Worm (Caenorhabditis elegans) whole organism, L1 larva: ENCODE data around the gene gid-7.

Source experiments
- F16B12.6 ChIP-seq: fragments of 150-350 bp; optimal IDR thresholded peaks from 2 replicates; lab custom pipeline; 2014; ENCODE audit warnings: missing biosample characterization, missing genetic modification characterization
- aha-1 ChIP-seq: fragments of 150-350 bp; optimal IDR thresholded peaks from 2 replicates; lab custom pipeline; 2014; ENCODE audit warnings: missing biosample characterization, missing genetic modification characterization
- alr-1 ChIP-seq: fragments of 200-800 bp; sonication (Bioruptor generic); optimal IDR thresholded peaks from 2 replicates; lab custom pipeline; 2018; ENCODE audit warnings: borderline replicate concordance, mild to moderate bottlenecking, missing genetic modification characterization, missing compliant biosample characterization
- blmp-1 ChIP-seq: fragments of 150-350 bp; optimal IDR thresholded peaks from 2 replicates; lab custom pipeline; 2014; ENCODE audit warnings: missing biosample characterization, missing genetic modification characterization
- ceh-8 ChIP-seq: fragments of 200-800 bp; sonication (Bioruptor generic); optimal IDR thresholded peaks from 2 replicates; lab custom pipeline; 2018; ENCODE audit warnings: mild to moderate bottlenecking, missing genetic modification characterization, moderate library complexity, missing compliant biosample characterization
- ceh-82 ChIP-seq, 3 experiments: fragments of 150-350 bp in 1 of 3; sonication (generic microtip) in 2 of 3; optimal IDR thresholded peaks; 2 replicates each; lab custom pipeline; 2014 to 2017; ENCODE audit warnings: missing biosample characterization in 3 of 3, missing genetic modification characterization in 3 of 3
- ceh-90 ChIP-seq: sonication (generic microtip); optimal IDR thresholded peaks from 2 replicates; lab custom pipeline; 2016; ENCODE audit warnings: missing genetic modification characterization, missing compliant biosample characterization
- ces-1 ChIP-seq: fragments of 150-350 bp; optimal IDR thresholded peaks from 2 replicates; lab custom pipeline; 2014; ENCODE audit warnings: missing biosample characterization, missing genetic modification reagents, missing genetic modification characterization
- dpl-1 ChIP-seq, 3 experiments: fragments of 150-350 bp in 2 of 3; sonication (generic microtip) in 1 of 3; optimal IDR thresholded peaks; 2 replicates each; lab custom pipeline; 2014 to 2017; ENCODE audit warnings: missing biosample characterization in 3 of 3, missing genetic modification characterization in 3 of 3, missing genetic modification reagents in 3 of 3
- efl-1 ChIP-seq, 4 experiments: fragments of 150-350 bp; optimal IDR thresholded peaks in 3 of 4; peaks in 1 of 4; 1 replicate in 1 of 4; 2 replicates in 3 of 4; lab custom pipeline; 2014; ENCODE audit warnings: missing biosample characterization in 2 of 4, missing genetic modification characterization in 2 of 4, missing genetic modification reagents in 2 of 4
- egl-13 ChIP-seq: sonication (generic microtip); optimal IDR thresholded peaks from 2 replicates; lab custom pipeline; 2016; ENCODE audit warnings: missing genotype, missing genetic modification reagents, missing genetic modification characterization, missing compliant biosample characterization
- elt-2 ChIP-seq: sonication (generic microtip); optimal IDR thresholded peaks from 2 replicates; lab custom pipeline; 2016; ENCODE audit warnings: missing genetic modification characterization, mild to moderate bottlenecking, inconsistent platforms, missing compliant biosample characterization, missing genetic modification reagents
- elt-3 ChIP-seq, 6 experiments: fragments of 150-350 bp in 1 of 6; sonication (generic microtip); optimal IDR thresholded peaks; 2 replicates each; lab custom pipeline; 2017 to 2018; ENCODE audit warnings: missing biosample characterization in 6 of 6, missing genetic modification characterization in 6 of 6, inconsistent platforms in 1 of 6
- ets-5 ChIP-seq: fragments of 200-800 bp; sonication (Bioruptor generic); IDR thresholded peaks from 2 replicates; pipeline ENCODE4 v1.3.6; 2022; ENCODE audit warnings: missing genetic modification characterization, missing compliant biosample characterization
- fkh-4 ChIP-seq: sonication (generic microtip); optimal IDR thresholded peaks from 2 replicates; lab custom pipeline; 2016; ENCODE audit warnings: missing compliant biosample characterization, missing genetic modification characterization, borderline replicate concordance
- grh-1 ChIP-seq: fragments of 200-800 bp; sonication (Bioruptor generic); IDR thresholded peaks from 2 replicates; pipeline ENCODE4 v1.3.6; 2022; ENCODE audit warnings: missing genetic modification reagents, missing genetic modification characterization, missing compliant biosample characterization
- hlh-4 ChIP-seq: sonication (generic microtip); optimal IDR thresholded peaks from 2 replicates; lab custom pipeline; 2016; ENCODE audit warnings: mild to moderate bottlenecking, missing genetic modification characterization, missing compliant biosample characterization
- lin-14 ChIP-seq: fragments of 200-800 bp; sonication (Bioruptor generic); optimal IDR thresholded peaks from 2 replicates; lab custom pipeline; 2018; ENCODE audit warnings: mild to moderate bottlenecking, missing genetic modification characterization, moderate library complexity, missing compliant biosample characterization
- lin-35 ChIP-seq, 2 experiments: fragments of 150-350 bp; optimal IDR thresholded peaks; 2 replicates each; lab custom pipeline; 2014; ENCODE audit warnings: missing biosample characterization in 2 of 2, missing genetic modification characterization in 2 of 2, missing genetic modification reagents in 2 of 2
- lir-3 ChIP-seq: sonication (generic microtip); optimal IDR thresholded peaks from 2 replicates; lab custom pipeline; 2016; ENCODE audit warnings: mild to moderate bottlenecking, missing genetic modification characterization, moderate library complexity, missing compliant biosample characterization; ENCODE audit not compliant: poor library complexity
- mef-2 ChIP-seq: fragments of 150-350 bp; optimal IDR thresholded peaks from 2 replicates; lab custom pipeline; 2014; ENCODE audit warnings: missing biosample characterization, missing genetic modification characterization
- mep-1 ChIP-seq: fragments of 150-350 bp; optimal IDR thresholded peaks from 2 replicates; lab custom pipeline; 2014; ENCODE audit warnings: missing biosample characterization, missing genetic modification characterization
- nhr-12 ChIP-seq: sonication (generic microtip); optimal IDR thresholded peaks from 2 replicates; lab custom pipeline; 2017; ENCODE audit warnings: missing biosample characterization, missing genetic modification characterization
- nhr-20 ChIP-seq: sonication (generic microtip); optimal IDR thresholded peaks from 2 replicates; lab custom pipeline; 2016; ENCODE audit warnings: mild to moderate bottlenecking, missing genetic modification characterization, missing compliant biosample characterization
- nhr-76 ChIP-seq: sonication (generic microtip); optimal IDR thresholded peaks from 2 replicates; lab custom pipeline; 2017; ENCODE audit warnings: missing biosample characterization, missing genetic modification characterization
- nhr-85 ChIP-seq: sonication (generic microtip); peaks from one replicate; lab custom pipeline; 2016; ENCODE audit warnings: missing genetic modification characterization, inconsistent platforms, missing compliant biosample characterization
- nhr-90 ChIP-seq: sonication (generic microtip); optimal IDR thresholded peaks from 2 replicates; lab custom pipeline; 2016; ENCODE audit warnings: mild to moderate bottlenecking, missing genetic modification characterization, missing compliant biosample characterization; ENCODE audit not compliant: poor library complexity
- pax-3 ChIP-seq: fragments of 200-800 bp; sonication (Bioruptor generic); optimal IDR thresholded peaks from 2 replicates; lab custom pipeline; 2018; ENCODE audit warnings: mild to moderate bottlenecking, missing genetic modification characterization, moderate library complexity, missing compliant biosample characterization
- pqm-1 ChIP-seq: sonication (generic microtip); optimal IDR thresholded peaks from 3 replicates; lab custom pipeline; 2017; ENCODE audit warnings: missing biosample characterization, missing genetic modification characterization
- rnt-1 ChIP-seq: sonication (generic microtip); optimal IDR thresholded peaks from 2 replicates; lab custom pipeline; 2016; ENCODE audit warnings: mild to moderate bottlenecking, missing genetic modification characterization, moderate library complexity, missing compliant biosample characterization
- snu-23 ChIP-seq: sonication (generic microtip); optimal IDR thresholded peaks from 2 replicates; lab custom pipeline; 2016; ENCODE audit warnings: missing genetic modification characterization, missing compliant biosample characterization
- sup-37 ChIP-seq: fragments of 200-800 bp; sonication (Bioruptor generic); optimal IDR thresholded peaks from 2 replicates; lab custom pipeline; 2018; ENCODE audit warnings: mild to moderate bottlenecking, missing genetic modification characterization, missing compliant biosample characterization
- unc-130 ChIP-seq: fragments of 150-350 bp; optimal IDR thresholded peaks from 2 replicates; lab custom pipeline; 2017; ENCODE audit warnings: missing biosample characterization, missing genetic modification characterization, inconsistent platforms
- xbp-1 ChIP-seq: sonication (generic microtip); optimal IDR thresholded peaks from 2 replicates; lab custom pipeline; 2016; ENCODE audit warnings: missing genetic modification characterization, missing compliant biosample characterization
- zip-4 ChIP-seq: fragments of 200-800 bp; sonication (Bioruptor generic); optimal IDR thresholded peaks from 2 replicates; lab custom pipeline; 2018; ENCODE audit warnings: mild to moderate bottlenecking, missing genetic modification characterization, moderate library complexity, missing compliant biosample characterization

Gene gid-7

ce11 chrV:3774653-3775052 is 17.8 kb upstream of the gid-7 start:
- TF ChIP-seq efl-1 (optimal IDR thresholded peaks at IDR 0.05; lab: Kevin White, UChicago): no peak
- no peak for TF ChIP-seq efl-1 (GFP tag; optimal IDR thresholded peaks at IDR 0.05 in 1 of 2; lab: Kevin White, UChicago)
- peak; percentile 14 for TF ChIP-seq elt-2 (tag; lab: Kevin White, UChicago)
- no peak for TF ChIP-seq egl-13 (tag; lab: Kevin White, UChicago)

ce11 chrV:3773618-3774017 is 16.7 kb upstream of the gid-7 start:
- TF ChIP-seq ces-1 (GFP tag; lab: Kevin White, UChicago) (no peak), ceh-82 (tag; optimal IDR thresholded peaks at IDR 0.05; lab: Kevin White, UChicago) (no peak), dpl-1 (GFP tag; optimal IDR thresholded peaks at IDR 0.05; lab: Kevin White, UChicago) (no peak), xbp-1 (no peak), ceh-8 (no peak), rnt-1 (tag; lab: Kevin White, UChicago) (no peak), hlh-4 (no peak), pqm-1 (tag; lab: Kevin White, UChicago) (no peak), nhr-90 (no peak), blmp-1 (tag; lab: Kevin White, UChicago) (no peak), ceh-90 (no peak)

- TF ChIP-seq sup-37 (no peak), nhr-85 (tag; lab: Kevin White, UChicago) (peak; percentile 81), lin-35 (GFP tag; optimal IDR thresholded peaks at IDR 0.05; lab: Kevin White, UChicago) (no peak), alr-1 (no peak), elt-3 (tag; optimal IDR thresholded peaks at IDR 0.05; lab: Kevin White, UChicago) (peak in 1 of 6 experiments; percentile 44), nhr-20 (tag; lab: Kevin White, UChicago) (peak; percentile 43), lin-14 (GFP tag; lab: Kevin White, UChicago) (peak; percentile 35), snu-23 (GFP tag; lab: Kevin White, UChicago) (peak; percentile 14), efl-1 (optimal IDR thresholded peaks at IDR 0.05; lab: Kevin White, UChicago) (no peak), efl-1 (GFP tag; optimal IDR thresholded peaks at IDR 0.05 in 1 of 2; lab: Kevin White, UChicago) (peak in 1 of 2 experiments; percentile 22), aha-1 (peak; percentile 39), unc-130 (tag; lab: Kevin White, UChicago) (peak; percentile 26), blmp-1 (tag; lab: Kevin White, UChicago) (peak; percentile 62), pqm-1 (tag; lab: Kevin White, UChicago) (no peak), F16B12.6 (no peak)
Measured at ce11 chrV:3771437-3772256, 14.8 kb upstream of the gid-7 start, which contains the start of the genes R08E5.1 and rips-1. R08E5.1 (minus strand) TSS chrV:3771518. rips-1 (plus strand) TSS chrV:3772021.

ce11 chrV:3768270-3768669 is 11.4 kb upstream of the gid-7 start, which contains the start of gene R08E5.4:
R08E5.4 (plus strand) TSS chrV:3768570.
- TF ChIP-seq grh-1: no peak

DNA sequence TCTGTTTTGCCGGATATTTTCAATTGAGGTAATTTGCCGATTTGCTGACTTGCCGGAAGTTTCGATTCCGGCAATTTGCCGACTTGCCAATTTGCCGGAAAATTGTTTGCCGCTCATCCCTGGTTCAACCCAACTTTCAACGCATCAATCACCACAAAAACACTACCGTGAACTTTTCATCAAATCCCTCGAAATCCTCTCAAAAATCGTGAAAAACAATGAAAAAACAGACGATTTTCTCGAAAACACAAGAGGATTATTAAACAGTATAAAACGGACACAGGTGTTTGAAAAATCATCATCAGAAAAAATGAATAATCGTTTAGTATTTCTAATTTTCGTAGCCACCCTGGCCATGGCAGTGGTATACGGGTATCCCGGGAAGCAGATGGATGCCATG is 10.0 kb upstream of the gid-7 start, which contains the start of gene Y39H10A.1:
TSS of gene Y39H10A.1 (plus strand) at position 301 of the 400 bp plus-strand sequence.
- TF ChIP-seq lir-3 (tag; lab: Kevin White, UChicago): no peak
- TF ChIP-seq lin-35 (GFP tag; optimal IDR thresholded peaks at IDR 0.05; lab: Kevin White, UChicago): no peak
- no peak for TF ChIP-seq mef-2 (tag; lab: Kevin White, UChicago)
- no peak for TF ChIP-seq grh-1
- TF ChIP-seq fkh-4 (tag; lab: Kevin White, UChicago): no peak
- no peak for TF ChIP-seq pax-3 (tag; lab: Kevin White, UChicago)
- TF ChIP-seq ets-5 (GFP tag; lab: Robert Waterston, UW): no peak
- no peak for TF ChIP-seq nhr-76 (tag; lab: Kevin White, UChicago)
- TF ChIP-seq blmp-1 (tag; lab: Kevin White, UChicago): no peak
- no peak for TF ChIP-seq mep-1 (tag; lab: Kevin White, UChicago)
- TF ChIP-seq nhr-12 (tag; lab: Kevin White, UChicago): no peak
- TF ChIP-seq zip-4 (GFP tag; lab: Kevin White, UChicago): no peak
- TF ChIP-seq dpl-1 (GFP tag; optimal IDR thresholded peaks at IDR 0.05; lab: Kevin White, UChicago): no peak
